Worm (Caenorhabditis elegans): ENCODE measurements around the gene C05D11.1.

Gene C05D11.1

DNA sequence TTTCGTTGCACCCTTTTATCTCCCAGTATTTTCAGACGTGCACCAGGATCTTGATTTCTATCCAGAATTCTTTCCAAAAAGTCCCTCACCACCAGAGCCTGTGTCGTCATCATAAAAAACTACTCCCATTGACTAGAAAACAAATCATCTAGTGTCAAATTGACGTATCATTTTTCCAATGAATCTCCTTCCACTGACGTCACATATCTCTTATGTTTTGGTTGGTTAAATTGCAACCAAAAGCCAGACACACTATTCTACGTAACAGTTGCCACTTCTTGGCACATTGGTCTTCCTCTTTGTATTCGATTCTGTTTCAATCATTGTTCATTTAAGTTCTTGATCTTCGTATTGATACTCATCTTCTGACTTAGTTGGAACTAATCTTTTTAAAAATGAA lies 38.3 kb upstream of the C05D11.1 start:
- TF ChIP-seq mep-1 (tag; optimal IDR thresholded peaks at IDR 0.05) = no peak
- TF ChIP-seq hlh-1 (tag; optimal IDR thresholded peaks at IDR 0.05) = peak; percentile 59
- TF ChIP-seq unc-62 (GFP tag; optimal IDR thresholded peaks at IDR 0.05) = peak; percentile 24

DNA sequence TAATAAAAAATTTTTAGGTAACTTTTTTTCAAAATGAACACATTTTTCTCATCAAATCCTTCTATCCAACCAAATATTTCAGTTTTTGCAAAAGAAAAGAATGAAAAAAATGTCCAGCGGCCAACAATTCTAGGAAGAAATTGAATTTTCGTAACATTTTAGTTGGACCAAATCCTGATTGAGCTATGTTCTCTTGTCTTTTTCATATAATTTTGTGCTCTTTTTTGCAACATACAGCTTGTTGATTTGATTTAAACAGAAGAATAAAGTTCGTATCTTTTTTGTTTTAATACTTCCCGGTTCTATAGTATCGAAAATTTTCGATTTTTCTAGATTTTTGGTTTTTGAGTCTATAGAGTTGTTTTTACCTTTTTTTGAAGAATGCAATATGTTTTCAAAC lies 37.0 kb upstream of the C05D11.1 start:
- peak; percentile 57 for TF ChIP-seq ces-1 (GFP tag; optimal IDR thresholded peaks at IDR 0.05)
- TF ChIP-seq nhr-28 (tag; optimal IDR thresholded peaks at IDR 0.05) = no peak

DNA sequence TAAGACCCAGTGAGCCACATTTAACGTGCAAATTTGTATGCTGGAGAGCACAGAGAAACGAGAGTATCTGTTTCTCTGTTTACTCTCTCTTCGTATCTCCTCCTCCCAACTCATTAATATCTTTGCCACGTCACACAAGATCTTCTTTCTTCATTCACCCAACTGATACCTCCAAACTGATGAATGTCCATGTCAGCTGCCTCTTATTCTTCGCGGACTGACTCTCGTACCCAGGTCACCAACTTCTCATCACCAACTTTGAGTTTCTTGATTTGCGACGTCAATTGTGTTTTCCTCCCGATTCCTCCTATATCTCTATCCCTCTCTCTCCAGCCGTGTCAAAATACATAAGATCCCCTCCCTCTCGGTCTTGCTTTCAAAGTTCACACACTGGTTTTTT lies 34.1 kb upstream of the C05D11.1 start:
- TF ChIP-seq nhr-2 (tag; optimal IDR thresholded peaks at IDR 0.05) = no peak
- TF ChIP-seq unc-62 (GFP tag; optimal IDR thresholded peaks at IDR 0.05) = peak; percentile 89
- no peak for TF ChIP-seq ceh-39 (tag; optimal IDR thresholded peaks at IDR 0.05)
- TF ChIP-seq ham-2 (GFP tag; optimal IDR thresholded peaks at IDR 0.05) = no peak
- peak; percentile 69 for TF ChIP-seq unc-120 (tag; optimal IDR thresholded peaks at IDR 0.05; ENCODE audit: poor library complexity, severe bottlenecking)
- peak; percentile 48 for TF ChIP-seq mab-5 (tag; optimal IDR thresholded peaks at IDR 0.05)
- TF ChIP-seq hlh-1 (tag; optimal IDR thresholded peaks at IDR 0.05) = peak; percentile 99

DNA sequence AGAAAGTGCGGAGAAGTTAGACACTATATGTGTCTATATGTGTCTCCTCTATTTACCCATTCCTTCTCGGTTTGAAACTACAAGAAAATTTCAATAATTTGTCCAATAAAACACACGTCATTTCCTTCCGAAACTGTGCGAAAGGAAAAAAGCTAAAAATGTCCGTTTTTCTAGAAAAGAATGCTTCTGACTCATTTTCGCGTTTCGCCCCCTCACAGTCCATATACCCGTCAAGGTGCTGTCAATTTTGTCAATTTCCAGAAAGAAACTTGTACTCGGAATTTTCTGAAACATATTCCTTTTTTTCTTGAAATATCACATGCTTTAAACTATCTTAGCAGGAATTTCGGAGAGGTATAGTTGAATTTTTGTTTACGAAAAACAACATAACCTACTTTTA lies 33.6 kb upstream of the C05D11.1 start:
- no peak for TF ChIP-seq lin-13 (tag; optimal IDR thresholded peaks at IDR 0.05)
- TF ChIP-seq drap-1 (GFP tag; optimal IDR thresholded peaks at IDR 0.05) = no peak
- no peak for TF ChIP-seq M03D4.4 (tag; optimal IDR thresholded peaks at IDR 0.05)
- TF ChIP-seq lsy-2 (tag; optimal IDR thresholded peaks at IDR 0.05) = no peak
- no peak for TF ChIP-seq sptf-1 (tag; optimal IDR thresholded peaks at IDR 0.05)

DNA sequence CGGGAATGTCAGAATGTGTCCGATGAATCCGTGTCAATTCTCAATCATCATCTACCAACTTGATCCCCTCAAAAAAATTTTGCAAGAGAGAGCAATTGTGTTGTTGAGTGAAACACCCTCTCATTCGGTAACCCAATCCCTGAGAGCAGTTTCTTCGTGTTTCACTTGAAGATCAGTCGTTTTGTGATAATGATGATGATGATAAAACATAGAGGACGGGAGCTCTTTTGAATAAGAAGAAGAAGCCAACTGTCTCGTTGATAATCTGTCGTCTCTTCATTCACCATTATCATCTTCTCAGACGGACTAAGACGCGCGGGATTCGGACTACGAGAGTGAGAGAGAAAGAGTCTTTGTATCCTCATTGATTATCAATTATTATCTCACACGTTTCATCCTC lies 31.3 kb upstream of the C05D11.1 start:
- TF ChIP-seq nhr-12 (tag; optimal IDR thresholded peaks at IDR 0.05) (no peak), snpc-4 (tag; optimal IDR thresholded peaks at IDR 0.05) (no peak), unc-120 (tag; optimal IDR thresholded peaks at IDR 0.05; ENCODE audit: poor library complexity, severe bottlenecking) (peak; percentile 66), mab-5 (tag; optimal IDR thresholded peaks at IDR 0.05) (peak; percentile 30), unc-62 (GFP tag; optimal IDR thresholded peaks at IDR 0.05) (peak; percentile 88), hlh-1 (tag; optimal IDR thresholded peaks at IDR 0.05) (peak; percentile 94)

DNA sequence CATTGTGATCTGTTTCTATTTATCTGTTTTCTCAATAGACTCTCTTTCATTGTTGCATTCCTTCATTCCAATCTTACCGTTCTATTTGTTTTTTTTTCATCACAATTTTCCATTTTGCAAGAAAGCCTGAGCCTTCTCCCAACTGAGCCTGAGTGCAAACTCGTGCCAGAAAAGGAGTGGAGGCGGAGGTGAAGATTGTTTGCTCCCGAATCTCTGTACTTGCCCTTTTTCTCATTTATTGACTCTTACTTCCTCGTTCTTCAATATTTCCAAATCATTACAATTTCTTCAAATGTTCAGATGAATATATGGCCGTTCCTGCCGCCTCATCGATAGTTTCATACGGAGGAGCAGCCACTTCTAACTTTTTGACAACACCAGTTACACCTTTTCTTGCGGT lies 29.6 kb upstream of the C05D11.1 start, which contains the start of gene let-756:
let-756 (plus strand) TSS at position 301 of the 400 bp plus-strand sequence.
- no peak for TF ChIP-seq cnd-1 (tag; optimal IDR thresholded peaks at IDR 0.05)
- no peak for TF ChIP-seq ceh-83 (GFP tag; optimal IDR thresholded peaks at IDR 0.05)
- TF ChIP-seq bed-3 (GFP tag; optimal IDR thresholded peaks at IDR 0.05) = no peak
- TF ChIP-seq lin-13 (tag; optimal IDR thresholded peaks at IDR 0.05) = no peak
- TF ChIP-seq nhr-28 (tag; optimal IDR thresholded peaks at IDR 0.05) = no peak
- no peak for TF ChIP-seq drap-1 (GFP tag; optimal IDR thresholded peaks at IDR 0.05)
- no peak for TF ChIP-seq blmp-1 (tag; optimal IDR thresholded peaks at IDR 0.05)
- TF ChIP-seq tbx-8 (GFP tag; optimal IDR thresholded peaks at IDR 0.05) = no peak
- no peak for TF ChIP-seq M03D4.4 (tag; optimal IDR thresholded peaks at IDR 0.05)
- TF ChIP-seq pha-4 (tag; optimal IDR thresholded peaks at IDR 0.05) = no peak

DNA sequence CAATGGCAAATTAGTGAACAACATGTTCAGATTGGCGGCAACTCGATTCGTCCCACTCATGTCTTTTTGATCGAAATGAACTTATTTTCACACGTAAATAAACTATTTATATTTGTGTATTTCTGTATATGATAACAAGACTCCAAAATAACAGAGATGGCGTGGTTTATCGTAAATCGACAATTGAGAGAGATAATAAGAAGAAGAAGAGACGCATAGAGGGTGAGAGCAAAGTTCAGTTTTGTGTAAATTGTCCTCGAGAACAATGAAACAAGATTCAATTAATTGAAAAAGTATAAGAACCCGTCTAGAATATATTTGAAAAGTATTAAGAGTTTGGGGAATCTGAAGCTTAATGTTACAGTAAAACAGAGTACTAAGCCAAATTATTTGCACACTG lies 25.0 kb upstream of the C05D11.1 start:
- TF ChIP-seq sptf-1 (tag; optimal IDR thresholded peaks at IDR 0.05) (no peak), ham-2 (GFP tag; optimal IDR thresholded peaks at IDR 0.05) (no peak), mep-1 (tag; optimal IDR thresholded peaks at IDR 0.05) (no peak), elt-3 (tag; optimal IDR thresholded peaks at IDR 0.05) (no peak), lin-32 (GFP tag; optimal IDR thresholded peaks at IDR 0.05) (no peak), mab-5 (tag; optimal IDR thresholded peaks at IDR 0.05) (no peak), cnd-1 (tag; optimal IDR thresholded peaks at IDR 0.05) (no peak), nhr-12 (tag; optimal IDR thresholded peaks at IDR 0.05) (no peak)

DNA sequence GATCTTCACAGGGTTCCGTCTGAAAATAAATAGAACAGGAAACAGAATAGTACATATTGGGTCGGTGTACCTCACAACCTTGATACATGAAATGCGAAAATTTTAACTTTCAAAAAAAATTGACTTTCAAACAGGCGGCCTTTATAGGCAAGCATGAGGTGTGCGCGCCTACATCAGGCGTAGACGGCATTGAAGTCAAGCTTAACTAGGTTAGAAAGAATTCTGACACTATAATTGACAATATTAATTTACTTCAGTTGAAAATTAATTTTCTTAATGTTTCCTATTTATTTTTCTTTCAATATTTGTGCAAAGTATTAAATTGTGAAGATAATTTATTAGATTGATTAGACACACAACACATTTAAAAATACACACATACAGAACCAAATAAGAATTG lies 24.5 kb upstream of the C05D11.1 start, which contains the start of gene C05D11.5:
C05D11.5 (minus strand) TSS at position 101 of the 400 bp plus-strand sequence.
- TF ChIP-seq flh-1 (GFP tag; optimal IDR thresholded peaks at IDR 0.05) (no peak), cnd-1 (tag; optimal IDR thresholded peaks at IDR 0.05) (no peak), blmp-1 (tag; optimal IDR thresholded peaks at IDR 0.05) (no peak), elt-1 (tag; optimal IDR thresholded peaks at IDR 0.05; ENCODE audit: borderline replicate concordance, insufficient read depth) (no peak), mep-1 (tag; optimal IDR thresholded peaks at IDR 0.05) (no peak), hlh-1 (tag; optimal IDR thresholded peaks at IDR 0.05) (no peak), nhr-2 (tag; optimal IDR thresholded peaks at IDR 0.05) (no peak)
